Fruit fly (Drosophila melanogaster) whole organism, adult: ENCODE measurements around the gene wol.

Experiments
- CG12768 ChIP-seq: fragments of 200-800 bp; sonication (Bioruptor generic); optimal IDR thresholded peaks from 2 replicates; lab custom pipeline; 2017; ENCODE audit warnings: missing biosample characterization, missing genetic modification characterization, mild to moderate bottlenecking, moderate library complexity, missing genetic modification reagents
- CG14711 ChIP-seq: fragments of 200-800 bp; sonication (Bioruptor generic); optimal IDR thresholded peaks from 2 replicates; lab custom pipeline; 2018; ENCODE audit warnings: missing biosample characterization, mild to moderate bottlenecking, missing genetic modification characterization, moderate library complexity
- CG33017 ChIP-seq: fragments of 200-800 bp; sonication (Bioruptor generic); optimal IDR thresholded peaks from 2 replicates; lab custom pipeline; 2018; ENCODE audit warnings: missing biosample characterization, mild to moderate bottlenecking, missing genetic modification characterization, moderate library complexity
- CG7101 ChIP-seq: fragments of 200-800 bp; sonication (Bioruptor generic); optimal IDR thresholded peaks from 2 replicates; lab custom pipeline; 2018; ENCODE audit warnings: missing biosample characterization, mild to moderate bottlenecking, missing genetic modification characterization, moderate library complexity
- Crg-1 ChIP-seq: fragments of 200-800 bp; sonication (Bioruptor generic); optimal IDR thresholded peaks from 2 replicates; lab custom pipeline; 2016; ENCODE audit warnings: missing biosample characterization, missing genetic modification characterization
- cic ChIP-seq: fragments of 200-800 bp; sonication (Bioruptor generic); optimal IDR thresholded peaks from 2 replicates; lab custom pipeline; 2017; ENCODE audit warnings: missing biosample characterization, mild to moderate bottlenecking, missing genetic modification characterization, moderate library complexity
- kay ChIP-seq: fragments of 200-800 bp; sonication (Bioruptor generic); peaks from one replicate; lab custom pipeline; 2016; ENCODE audit warnings: missing biosample characterization, missing genetic modification characterization, borderline replicate concordance
- ovo ChIP-seq: fragments of 200-800 bp; sonication (Bioruptor generic); optimal IDR thresholded peaks from 2 replicates; lab custom pipeline; 2016; ENCODE audit warnings: missing biosample characterization, missing genetic modification characterization

DNA sequence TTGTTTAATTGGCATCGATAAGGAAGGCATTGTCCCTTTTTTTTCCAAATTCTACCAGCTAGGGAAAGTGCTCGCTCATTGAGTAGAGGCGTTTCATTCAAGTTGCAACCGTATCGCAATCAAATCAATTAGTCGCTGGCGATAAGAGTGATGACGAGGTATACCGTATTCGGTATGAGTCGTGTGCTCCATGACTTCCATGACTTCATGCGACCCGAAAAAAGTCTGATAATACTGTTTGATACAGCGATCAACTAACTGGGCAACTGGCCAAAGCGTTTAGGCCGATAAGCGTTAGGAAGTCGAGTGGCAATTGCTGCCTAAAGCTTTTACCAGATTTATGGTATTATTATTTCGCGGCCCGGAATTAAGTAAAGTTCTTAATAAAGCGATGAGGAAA, 41.8 kb upstream of the wol start:
- TF ChIP-seq CG33017 (no peak), ovo (GFP tag; lab: Kevin White, UChicago) (no peak), Crg-1 (GFP tag; lab: Kevin White, UChicago) (no peak), kay (GFP tag; lab: Kevin White, UChicago) (no peak), CG7101 (tag; lab: Kevin White, UChicago) (no peak), cic (GFP tag; lab: Kevin White, UChicago) (peak; percentile 71), CG14711 (tag; lab: Kevin White, UChicago) (no peak), CG12768 (GFP tag; lab: Kevin White, UChicago) (no peak)
